Worm (Caenorhabditis elegans) whole organism, L4 larva: Measurements from ENCODE around the gene dpr-1.

ENCODE experiments used
- F49E8.2 ChIP-seq: sonication (generic microtip); optimal IDR thresholded peaks from 2 replicates; lab custom pipeline; 2016; ENCODE audit warnings: missing compliant biosample characterization, mild to moderate bottlenecking, missing genetic modification characterization, borderline replicate concordance
- T20F7.1 ChIP-seq: fragments of 200-800 bp; sonication (Bioruptor generic); optimal IDR thresholded peaks from 2 replicates; lab custom pipeline; 2018; ENCODE audit warnings: mild to moderate bottlenecking, missing genetic modification characterization, missing compliant biosample characterization
- Y105C5A.15 ChIP-seq: fragments of 200-800 bp; sonication (Bioruptor generic); IDR thresholded peaks from 2 replicates; pipeline ENCODE4 v1.3.6; 2022; ENCODE audit warnings: missing genetic modification characterization, missing compliant biosample characterization
- Y75B8A.6 ChIP-seq: fragments of 200-800 bp; sonication (Bioruptor generic); IDR thresholded peaks from 2 replicates; pipeline ENCODE4 v1.3.6; 2022; ENCODE audit warnings: missing genetic modification reagents, missing genetic modification characterization, missing compliant biosample characterization
- aha-1 ChIP-seq: fragments of 150-350 bp; peaks from one replicate; lab custom pipeline; 2014; ENCODE audit warnings: missing biosample characterization, missing genetic modification characterization
- ceh-44 ChIP-seq: fragments of 200-800 bp; sonication (Bioruptor generic); IDR thresholded peaks from 2 replicates; pipeline ENCODE4 v1.3.6; 2022; ENCODE audit warnings: missing genetic modification reagents, missing genetic modification characterization, missing compliant biosample characterization
- ces-1 ChIP-seq: fragments of 150-350 bp; sonication (generic microtip); optimal IDR thresholded peaks from 4 replicates; lab custom pipeline; 2014; ENCODE audit warnings: missing biosample characterization, missing genetic modification reagents, missing genetic modification characterization
- cey-2 ChIP-seq: sonication (generic microtip); optimal IDR thresholded peaks from 3 replicates; lab custom pipeline; 2017; ENCODE audit warnings: missing genetic modification characterization, mild to moderate bottlenecking, missing compliant biosample characterization, antibody characterized with exemption, borderline replicate concordance; ENCODE audit not compliant: insufficient read depth
- daf-16 ChIP-seq, 3 experiments: sonication (generic microtip); optimal IDR thresholded peaks; 2 replicates each; lab custom pipeline; 2016 to 2017; ENCODE audit warnings: missing genetic modification characterization in 3 of 3, missing genetic modification reagents in 3 of 3, mild to moderate bottlenecking in 2 of 3, missing compliant biosample characterization in 2 of 3, missing biosample characterization in 1 of 3, moderate library complexity in 1 of 3
- daf-8 ChIP-seq: fragments of 200-800 bp; sonication (Bioruptor generic); IDR thresholded peaks from 2 replicates; pipeline ENCODE4 v1.3.6; 2022; ENCODE audit warnings: missing genetic modification characterization, missing compliant biosample characterization
- dmd-9 ChIP-seq: fragments of 200-800 bp; sonication (Bioruptor generic); IDR thresholded peaks from 2 replicates; pipeline ENCODE4 v1.3.6; 2022; ENCODE audit warnings: missing genetic modification reagents, missing genetic modification characterization, missing compliant biosample characterization
- dve-1 ChIP-seq: sonication (generic microtip); optimal IDR thresholded peaks from 2 replicates; lab custom pipeline; 2017; ENCODE audit warnings: antibody characterized with exemption, mild to moderate bottlenecking, missing genetic modification characterization, missing compliant biosample characterization; ENCODE audit not compliant: insufficient read depth
- egl-43 ChIP-seq: fragments of 200-800 bp; sonication (Bioruptor generic); IDR thresholded peaks from 2 replicates; pipeline ENCODE4 v1.3.6; 2022; ENCODE audit warnings: missing genetic modification reagents, missing genetic modification characterization, missing compliant biosample characterization
- hif-1 ChIP-seq, 2 experiments: sonication (generic microtip); optimal IDR thresholded peaks; 2 replicates each; lab custom pipeline; 2016 to 2017; ENCODE audit warnings: missing compliant biosample characterization in 2 of 2, missing genetic modification characterization in 2 of 2, missing genetic modification reagents in 2 of 2, missing genotype in 2 of 2, mild to moderate bottlenecking in 1 of 2
- jun-1 ChIP-seq: fragments of 150-350 bp; optimal IDR thresholded peaks from 2 replicates; lab custom pipeline; 2014; ENCODE audit warnings: missing biosample characterization, missing genetic modification reagents, missing genetic modification characterization
- lir-3 ChIP-seq: sonication (generic microtip); optimal IDR thresholded peaks from 2 replicates; lab custom pipeline; 2016; ENCODE audit warnings: mild to moderate bottlenecking, missing genetic modification characterization, missing compliant biosample characterization
- mes-2 ChIP-seq: sonication (generic microtip); optimal IDR thresholded peaks from 2 replicates; lab custom pipeline; 2016; ENCODE audit warnings: missing genotype, mild to moderate bottlenecking, missing genetic modification characterization, missing compliant biosample characterization; ENCODE audit not compliant: poor library complexity, severe bottlenecking
- mxl-2 ChIP-seq: fragments of 200-800 bp; sonication (Bioruptor generic); conservative IDR thresholded peaks from 2 replicates; pipeline ENCODE4 v1.3.6; 2022; ENCODE audit warnings: missing genetic modification reagents, missing genetic modification characterization, missing compliant biosample characterization
- nhr-11 ChIP-seq: fragments of 150-350 bp; optimal IDR thresholded peaks from 2 replicates; lab custom pipeline; 2014; ENCODE audit warnings: missing biosample characterization, missing genetic modification characterization
- nhr-28 ChIP-seq: fragments of 150-350 bp; optimal IDR thresholded peaks from 2 replicates; lab custom pipeline; 2014; ENCODE audit warnings: missing biosample characterization, missing genetic modification characterization
- pqm-1 ChIP-seq: sonication (generic microtip); optimal IDR thresholded peaks from 2 replicates; lab custom pipeline; 2017; ENCODE audit warnings: missing biosample characterization, missing genetic modification characterization
- saeg-2 ChIP-seq: fragments of 200-800 bp; sonication (Bioruptor generic); IDR thresholded peaks from 2 replicates; pipeline ENCODE4 v1.3.6; 2022; ENCODE audit warnings: missing genetic modification reagents, missing genetic modification characterization, missing compliant biosample characterization
- skn-1 ChIP-seq: fragments of 150-350 bp; optimal IDR thresholded peaks from 2 replicates; lab custom pipeline; 2014; ENCODE audit warnings: missing biosample characterization, missing genetic modification characterization
- unc-62 ChIP-seq, 3 experiments: fragments of 150-350 bp in 1 of 3; sonication (generic microtip); optimal IDR thresholded peaks in 2 of 3; peaks in 1 of 3; 1 replicate in 1 of 3; 2 replicates in 2 of 3; lab custom pipeline; 2014 to 2017; ENCODE audit warnings: missing biosample characterization in 3 of 3, missing genetic modification characterization in 3 of 3, missing genetic modification reagents in 3 of 3, missing genotype in 1 of 3
- zag-1 ChIP-seq: fragments of 150-350 bp; optimal IDR thresholded peaks from 2 replicates; lab custom pipeline; 2014; ENCODE audit warnings: missing biosample characterization, missing genetic modification characterization
- zfp-3 ChIP-seq: fragments of 200-800 bp; sonication (Bioruptor generic); conservative IDR thresholded peaks from 2 replicates; pipeline ENCODE4 v1.3.6; 2022; ENCODE audit warnings: missing genetic modification reagents, missing genetic modification characterization, missing compliant biosample characterization
- zip-2 ChIP-seq: fragments of 150-350 bp; optimal IDR thresholded peaks from 2 replicates; lab custom pipeline; 2014; ENCODE audit warnings: missing biosample characterization, missing genetic modification characterization
- ztf-7 ChIP-seq: fragments of 150-350 bp; optimal IDR thresholded peaks from 2 replicates; lab custom pipeline; 2014; ENCODE audit warnings: missing biosample characterization, missing genetic modification characterization

dpr-1 gene

ce11 chrV:13958247-13958646 lies 16.3 kb upstream of the dpr-1 start, which contains the start of gene R10D12.10:
Gene R10D12.10 (minus strand): TSS chrV:13958347.
- no peak for TF ChIP-seq Y75B8A.6 (GFP tag; lab: Robert Waterston, UW)
- TF ChIP-seq cey-2 (tag; lab: Kevin White, UChicago), result no peak
- no peak for TF ChIP-seq mxl-2 (GFP tag; lab: Robert Waterston, UW)
- TF ChIP-seq F49E8.2 (tag; lab: Kevin White, UChicago), result no peak
- no peak for TF ChIP-seq daf-8 (GFP tag; lab: Robert Waterston, UW)
- no peak for TF ChIP-seq lir-3
- no peak for TF ChIP-seq hif-1 (tag; optimal IDR thresholded peaks at IDR 0.05; lab: Kevin White, UChicago)
- TF ChIP-seq Y105C5A.15 (GFP tag; lab: Robert Waterston, UW), result no peak
- TF ChIP-seq jun-1 (tag; lab: Kevin White, UChicago), result no peak
- no peak for TF ChIP-seq dmd-9 (GFP tag; lab: Robert Waterston, UW)
- no peak for TF ChIP-seq ceh-44 (GFP tag; lab: Robert Waterston, UW)
- no peak for TF ChIP-seq egl-43
- no peak for TF ChIP-seq T20F7.1 (GFP tag; lab: Kevin White, UChicago)
- no peak for TF ChIP-seq ces-1 (GFP tag; lab: Kevin White, UChicago)
- no peak for TF ChIP-seq saeg-2
- TF ChIP-seq ztf-7 (tag; lab: Kevin White, UChicago), result no peak
- TF ChIP-seq, all 104 proteins: peak for 0

DNA sequence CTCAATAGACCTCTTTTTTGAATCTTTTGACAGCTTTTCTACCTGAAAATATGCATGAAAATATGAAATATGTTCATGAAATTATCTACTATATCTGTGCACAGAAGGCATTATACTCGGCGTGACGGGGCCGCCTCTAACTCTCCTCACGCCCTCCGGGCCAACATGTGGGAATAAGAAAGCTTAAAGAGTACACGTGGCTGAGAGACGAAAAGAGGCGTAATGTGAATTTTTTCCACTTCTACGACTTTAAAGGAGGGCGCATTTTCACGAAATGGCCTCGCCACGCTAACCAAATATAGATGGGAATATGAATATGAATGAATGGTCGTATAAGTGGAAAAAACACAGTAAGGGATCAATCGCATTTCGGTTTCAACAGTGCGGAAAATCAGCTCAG lies 15.7 kb upstream of the dpr-1 start:
- TF ChIP-seq aha-1 (tag; lab: Kevin White, UChicago) (peak; percentile 91), daf-8 (GFP tag; lab: Robert Waterston, UW) (no peak)
- TF ChIP-seq, all 104 proteins: peak for 1

ce11 chrV:13955370-13956089 lies 13.5 kb upstream of the dpr-1 start:
- TF ChIP-seq unc-62 (GFP tag; optimal IDR thresholded peaks at IDR 0.05 in 1 of 2; lab: Kevin White, UChicago) (peak in 1 of 2 experiments; percentile 91), unc-62 (tag; optimal IDR thresholded peaks at IDR 0.05; lab: Kevin White, UChicago) (no peak), nhr-11 (no peak), zag-1 (tag; lab: Kevin White, UChicago) (no peak), dve-1 (tag; lab: Kevin White, UChicago) (peak; percentile 18), zfp-3 (GFP tag; lab: Robert Waterston, UW) (no peak), daf-16 (GFP tag; optimal IDR thresholded peaks at IDR 0.05; lab: Kevin White, UChicago) (no peak), daf-16 (tag; optimal IDR thresholded peaks at IDR 0.05; lab: Kevin White, UChicago) (peak; percentile 29)

- no peak for TF ChIP-seq skn-1
- TF ChIP-seq zag-1 (tag; lab: Kevin White, UChicago), result no peak
- peak; percentile 87 for TF ChIP-seq nhr-28 (tag; lab: Kevin White, UChicago)
- TF ChIP-seq aha-1 (tag; lab: Kevin White, UChicago), result peak; percentile 7
- peak; percentile 17 for TF ChIP-seq pqm-1 (tag; lab: Kevin White, UChicago)
- TF ChIP-seq mes-2 (tag; lab: Kevin White, UChicago), result no peak
- TF ChIP-seq, all 104 proteins: peak for 3
These were observed 12.1 kb upstream of the dpr-1 start, which contains the start of gene swt-6 for ce11 chrV:13954056-13954455. Gene swt-6 (plus strand): TSS chrV:13954356.

DNA sequence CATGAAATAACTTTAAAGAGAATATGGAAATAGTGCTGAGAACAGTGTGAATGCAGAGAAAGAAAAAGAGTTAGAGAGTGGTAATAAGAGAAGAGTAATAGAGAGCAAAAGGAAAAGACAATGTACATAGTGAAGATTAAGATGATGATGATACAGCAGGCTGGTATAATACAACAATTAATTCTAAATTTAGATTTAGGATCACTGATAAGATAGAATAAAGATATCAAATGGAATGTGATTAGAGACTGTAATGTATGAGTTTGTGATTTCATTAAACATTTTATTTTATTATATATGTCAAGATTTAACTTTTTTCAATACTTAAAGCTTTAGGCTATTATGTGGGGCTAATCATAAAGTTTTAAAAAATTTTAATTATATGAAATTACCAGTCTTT lies 11.2 kb upstream of the dpr-1 start, which contains the start of gene R10D12.8:
R10D12.8 (minus strand) TSS at position 101 of the 400 bp plus-strand sequence.
- TF ChIP-seq zip-2 (tag; lab: Kevin White, UChicago) (no peak), nhr-28 (tag; lab: Kevin White, UChicago) (peak; percentile 10)
